Fruit fly (Drosophila melanogaster): ENCODE data around the gene CG9921.

The CG9921 gene

dm6 chrX:16286083-16286666 is 47.2 kb downstream of the CG9921 start, which contains the start of gene UQCR-14 (continued):
- no peak for TF ChIP-seq CG12236 (GFP tag; optimal IDR thresholded peaks at IDR 0.05)
- TF ChIP-seq CG6854 (GFP tag; optimal IDR thresholded peaks at IDR 0.05): no peak
- TF ChIP-seq NK7.1 (GFP tag; optimal IDR thresholded peaks at IDR 0.05): no peak
- TF ChIP-seq CG1647 (GFP tag; optimal IDR thresholded peaks at IDR 0.05): no peak
- no peak for TF ChIP-seq seq (GFP tag; IDR thresholded peaks at IDR 0.05)
- TF ChIP-seq yki (optimal IDR thresholded peaks at IDR 0.05): no peak
- TF ChIP-seq Hr39 (optimal IDR thresholded peaks at IDR 0.05): no peak
- peak; percentile 89 for TF ChIP-seq CG14710 (tag; optimal IDR thresholded peaks at IDR 0.05)
- TF ChIP-seq CG8359 (GFP tag; optimal IDR thresholded peaks at IDR 0.05; ENCODE audit: borderline replicate concordance): no peak
- peak; percentile 73 for TF ChIP-seq CG1603 (tag; optimal IDR thresholded peaks at IDR 0.05)
- TF ChIP-seq CG16779 (GFP tag; IDR thresholded peaks at IDR 0.05): no peak
- TF ChIP-seq CG8388 (GFP tag; optimal IDR thresholded peaks at IDR 0.05): no peak
- no peak for TF ChIP-seq Hr51 (GFP tag; optimal IDR thresholded peaks at IDR 0.05)
- no peak for TF ChIP-seq gcm2 (GFP tag; optimal IDR thresholded peaks at IDR 0.05)
- TF ChIP-seq CG6254 (GFP tag; optimal IDR thresholded peaks at IDR 0.05): peak; percentile 6
- no peak for TF ChIP-seq CG9876 (GFP tag; optimal IDR thresholded peaks at IDR 0.05)
- no peak for TF ChIP-seq Awh (GFP tag; IDR thresholded peaks at IDR 0.05)
- TF ChIP-seq CG8290 (GFP tag; optimal IDR thresholded peaks at IDR 0.05): peak; percentile 29
- peak in 1 of 2 experiments; percentile 78 for TF ChIP-seq CG8290 (tag; optimal IDR thresholded peaks at IDR 0.05)
- TF ChIP-seq dan (GFP tag; IDR thresholded peaks at IDR 0.05): no peak
- no peak for TF ChIP-seq Spps (tag; optimal IDR thresholded peaks at IDR 0.05)
- TF ChIP-seq nerfin-2 (GFP tag; IDR thresholded peaks at IDR 0.05; ENCODE audit: partially characterized antibody): peak; percentile 96
- TF ChIP-seq sima (GFP tag; optimal IDR thresholded peaks at IDR 0.05): no peak
- TF ChIP-seq Gsc (GFP tag; IDR thresholded peaks at IDR 0.05): no peak
- TF ChIP-seq CG31365 (tag; optimal IDR thresholded peaks at IDR 0.05): no peak
- TF ChIP-seq Hmr (GFP tag; optimal IDR thresholded peaks at IDR 0.05): peak; percentile 64
- no peak for TF ChIP-seq Usf (GFP tag; optimal IDR thresholded peaks at IDR 0.05)
- peak; percentile 96 for TF ChIP-seq CG7963 (GFP tag; IDR thresholded peaks at IDR 0.05; ENCODE audit: partially characterized antibody)
- TF ChIP-seq Sox102F (GFP tag; optimal IDR thresholded peaks at IDR 0.05): no peak
- no peak for TF ChIP-seq TFAM (GFP tag; optimal IDR thresholded peaks at IDR 0.05)
- no peak for TF ChIP-seq sens-2 (GFP tag; IDR thresholded peaks at IDR 0.05)
- no peak for TF ChIP-seq H2.0 (GFP tag; IDR thresholded peaks at IDR 0.05)
- no peak for TF ChIP-seq CG9215 (GFP tag; IDR thresholded peaks at IDR 0.05)
- TF ChIP-seq bcd (GFP tag; optimal IDR thresholded peaks at IDR 0.05): no peak
- no peak for TF ChIP-seq az2 (GFP tag; optimal IDR thresholded peaks at IDR 0.05)
- TF ChIP-seq CG11696 (GFP tag; IDR thresholded peaks at IDR 0.05): no peak
- peak; percentile 4 for TF ChIP-seq fu2 (GFP tag; optimal IDR thresholded peaks at IDR 0.05)
- peak in 1 of 2 experiments; percentile 16 for TF ChIP-seq crp (GFP tag; optimal IDR thresholded peaks at IDR 0.05)
- TF ChIP-seq Ets65A (GFP tag): peak; percentile 67
- peak; percentile 39 for TF ChIP-seq vvl (GFP tag; IDR thresholded peaks at IDR 0.05)
- TF ChIP-seq CG33213 (GFP tag; optimal IDR thresholded peaks at IDR 0.05): peak; percentile 19
- TF ChIP-seq Xbp1 (GFP tag; optimal IDR thresholded peaks at IDR 0.05): peak; percentile 45
- no peak for TF ChIP-seq CG4282 (GFP tag; optimal IDR thresholded peaks at IDR 0.05)
- TF ChIP-seq CG18764 (GFP tag; optimal IDR thresholded peaks at IDR 0.05): peak; percentile 12
- no peak for TF ChIP-seq D (optimal IDR thresholded peaks at IDR 0.05)
- no peak for TF ChIP-seq D (GFP tag; optimal IDR thresholded peaks at IDR 0.05)
- no peak for TF ChIP-seq gcm (GFP tag; optimal IDR thresholded peaks at IDR 0.05)
- no peak for TF ChIP-seq CG6175 (GFP tag; IDR thresholded peaks at IDR 0.05)
- peak; percentile 55 for TF ChIP-seq Dek (tag; optimal IDR thresholded peaks at IDR 0.05)
- TF ChIP-seq Deaf1 (tag; optimal IDR thresholded peaks at IDR 0.05): no peak
- no peak for TF ChIP-seq Hmx (GFP tag; optimal IDR thresholded peaks at IDR 0.05)
- TF ChIP-seq CG15479 (GFP tag; optimal IDR thresholded peaks at IDR 0.05): no peak
